Worm (Caenorhabditis elegans): Measurements from ENCODE around the gene col-171.
A peak's percentile ranks its signal among the peaks of the same experiment; 100 is the strongest.

The col-171 gene

ce11 chrX:6365715-6366114, 31.6 kb downstream of the col-171 start, which contains the start of gene C03B1.3:
C03B1.3 (plus strand) TSS chrX:6366015.
- TF ChIP-seq ama-1 (optimal IDR thresholded peaks at IDR 0.05): no peak
- no peak for TF ChIP-seq nhr-43 (tag; optimal IDR thresholded peaks at IDR 0.05; ENCODE audit: poor library complexity, severe bottlenecking)
- TF ChIP-seq nhr-12 (tag; optimal IDR thresholded peaks at IDR 0.05): no peak
- TF ChIP-seq lin-15B (tag; optimal IDR thresholded peaks at IDR 0.05): no peak
- TF ChIP-seq hmg-11 (tag; optimal IDR thresholded peaks at IDR 0.05): no peak

ce11 chrX:6369717-6370116, 35.6 kb downstream of the col-171 start, which contains the start of gene C03B1.2:
C03B1.2 (plus strand) TSS chrX:6370017.
- no peak for TF ChIP-seq nhr-25 (tag; optimal IDR thresholded peaks at IDR 0.05)
- TF ChIP-seq nhr-67 (tag; optimal IDR thresholded peaks at IDR 0.05): no peak

- TF ChIP-seq R02D3.7 (tag; optimal IDR thresholded peaks at IDR 0.05) (no peak), nhr-237 (tag; optimal IDR thresholded peaks at IDR 0.05) (no peak), nhr-28 (tag; optimal IDR thresholded peaks at IDR 0.05) (peak; percentile 10), nhr-25 (tag; optimal IDR thresholded peaks at IDR 0.05) (no peak), sea-2 (GFP tag; optimal IDR thresholded peaks at IDR 0.05) (no peak), nfya-1 (tag; optimal IDR thresholded peaks at IDR 0.05; ENCODE audit: insufficient read depth) (peak; percentile 57), elt-2 (tag; optimal IDR thresholded peaks at IDR 0.05) (peak; percentile 29), hmg-11 (tag; optimal IDR thresholded peaks at IDR 0.05) (peak; percentile 93), egl-5 (tag; optimal IDR thresholded peaks at IDR 0.05) (peak; percentile 54), jun-1 (tag; optimal IDR thresholded peaks at IDR 0.05) (peak; percentile 57), pqm-1 (tag; optimal IDR thresholded peaks at IDR 0.05) (peak; percentile 26), skn-1 (tag; optimal IDR thresholded peaks at IDR 0.05) (peak; percentile 26), tbx-2 (tag; optimal IDR thresholded peaks at IDR 0.05) (peak; percentile 54), ceh-82 (tag; optimal IDR thresholded peaks at IDR 0.05) (peak; percentile 33), nhr-23 (tag; optimal IDR thresholded peaks at IDR 0.05) (peak; percentile 36), pha-4 (tag; optimal IDR thresholded peaks at IDR 0.05) (peak; percentile 49), aly-2 (tag; optimal IDR thresholded peaks at IDR 0.05) (no peak), fkh-2 (tag; optimal IDR thresholded peaks at IDR 0.05) (no peak), lin-39 (tag; optimal IDR thresholded peaks at IDR 0.05) (peak; percentile 68), elt-1 (tag; optimal IDR thresholded peaks at IDR 0.05) (no peak)
Observed at ce11 chrX:6371192-6372116, 37.4 kb downstream of the col-171 start.

- TF ChIP-seq unc-62 (GFP tag; optimal IDR thresholded peaks at IDR 0.05) (no peak), ztf-11 (tag; optimal IDR thresholded peaks at IDR 0.05) (no peak), unc-39 (tag; optimal IDR thresholded peaks at IDR 0.05) (no peak), ceh-82 (tag; optimal IDR thresholded peaks at IDR 0.05) (no peak), pqm-1 (tag; optimal IDR thresholded peaks at IDR 0.05) (no peak), nhr-237 (tag; optimal IDR thresholded peaks at IDR 0.05) (no peak), nhr-76 (tag; optimal IDR thresholded peaks at IDR 0.05) (no peak), nfya-1 (tag; optimal IDR thresholded peaks at IDR 0.05; ENCODE audit: insufficient read depth) (no peak), nhr-23 (tag; optimal IDR thresholded peaks at IDR 0.05) (no peak), fos-1 (tag; optimal IDR thresholded peaks at IDR 0.05) (no peak)
Observed at ce11 chrX:6373348-6373747, 39.2 kb downstream of the col-171 start, which contains the start of gene C03B1.17. C03B1.17 (plus strand) TSS chrX:6373648.

ce11 chrX:6374451-6374850, 40.4 kb downstream of the col-171 start, which contains the start of gene C03B1.1:
C03B1.1 (plus strand) TSS chrX:6374751.
- TF ChIP-seq skn-1 (tag; optimal IDR thresholded peaks at IDR 0.05) (no peak), sea-2 (GFP tag; optimal IDR thresholded peaks at IDR 0.05) (no peak), lin-39 (tag; optimal IDR thresholded peaks at IDR 0.05) (no peak), nhr-67 (tag; optimal IDR thresholded peaks at IDR 0.05) (no peak), ztf-11 (tag; optimal IDR thresholded peaks at IDR 0.05) (no peak)

All from whole organism, L3 larva.